Worm (Caenorhabditis elegans) whole organism, L1 larva: Measurements from ENCODE around the gene acds-10.
A peak's percentile ranks its signal among the peaks of the same experiment; 100 is the strongest.

Experiments used
- C04F5.9 ChIP-seq: sonication (generic microtip); optimal IDR thresholded peaks from 2 replicates; lab custom pipeline; 2016; ENCODE audit warnings: missing genetic modification characterization, missing compliant biosample characterization
- C16A3.4 ChIP-seq: fragments of 150-350 bp; optimal IDR thresholded peaks from 2 replicates; lab custom pipeline; 2014; ENCODE audit warnings: missing biosample characterization, missing genetic modification characterization
- F16B12.6 ChIP-seq: fragments of 150-350 bp; optimal IDR thresholded peaks from 2 replicates; lab custom pipeline; 2014; ENCODE audit warnings: missing biosample characterization, missing genetic modification characterization
- Y116A8C.19 ChIP-seq: sonication (generic microtip); optimal IDR thresholded peaks from 2 replicates; lab custom pipeline; 2016; ENCODE audit warnings: missing compliant biosample characterization, missing genetic modification characterization, borderline replicate concordance
- aha-1 ChIP-seq: fragments of 150-350 bp; optimal IDR thresholded peaks from 2 replicates; lab custom pipeline; 2014; ENCODE audit warnings: missing biosample characterization, missing genetic modification characterization
- alr-1 ChIP-seq: fragments of 200-800 bp; sonication (Bioruptor generic); optimal IDR thresholded peaks from 2 replicates; lab custom pipeline; 2018; ENCODE audit warnings: borderline replicate concordance, mild to moderate bottlenecking, missing genetic modification characterization, missing compliant biosample characterization
- aly-2 ChIP-seq: fragments of 150-350 bp; optimal IDR thresholded peaks from 2 replicates; lab custom pipeline; 2014; ENCODE audit warnings: missing biosample characterization, missing genetic modification characterization
- ama-1 ChIP-seq: fragments of 150-350 bp; optimal IDR thresholded peaks from 2 replicates; lab custom pipeline; 2014
- blmp-1 ChIP-seq: fragments of 150-350 bp; optimal IDR thresholded peaks from 2 replicates; lab custom pipeline; 2014; ENCODE audit warnings: missing biosample characterization, missing genetic modification characterization
- ceh-63 ChIP-seq: fragments of 200-800 bp; sonication (Bioruptor generic); optimal IDR thresholded peaks from 2 replicates; lab custom pipeline; 2018; ENCODE audit warnings: mild to moderate bottlenecking, missing genetic modification characterization, missing compliant biosample characterization
- ceh-8 ChIP-seq: fragments of 200-800 bp; sonication (Bioruptor generic); optimal IDR thresholded peaks from 2 replicates; lab custom pipeline; 2018; ENCODE audit warnings: mild to moderate bottlenecking, missing genetic modification characterization, moderate library complexity, missing compliant biosample characterization
- ceh-82 ChIP-seq, 3 experiments: fragments of 150-350 bp in 1 of 3; sonication (generic microtip) in 2 of 3; optimal IDR thresholded peaks; 2 replicates each; lab custom pipeline; 2014 to 2017; ENCODE audit warnings: missing biosample characterization in 3 of 3, missing genetic modification characterization in 3 of 3
- ceh-90 ChIP-seq: sonication (generic microtip); optimal IDR thresholded peaks from 2 replicates; lab custom pipeline; 2016; ENCODE audit warnings: missing genetic modification characterization, missing compliant biosample characterization
- dpl-1 ChIP-seq, 3 experiments: fragments of 150-350 bp in 2 of 3; sonication (generic microtip) in 1 of 3; optimal IDR thresholded peaks; 2 replicates each; lab custom pipeline; 2014 to 2017; ENCODE audit warnings: missing biosample characterization in 3 of 3, missing genetic modification characterization in 3 of 3, missing genetic modification reagents in 3 of 3
- dsc-1 ChIP-seq: sonication (generic microtip); optimal IDR thresholded peaks from 2 replicates; lab custom pipeline; 2016; ENCODE audit warnings: mild to moderate bottlenecking, missing genetic modification characterization, missing compliant biosample characterization
- efl-1 ChIP-seq, 4 experiments: fragments of 150-350 bp; optimal IDR thresholded peaks in 3 of 4; peaks in 1 of 4; 1 replicate in 1 of 4; 2 replicates in 3 of 4; lab custom pipeline; 2014; ENCODE audit warnings: missing biosample characterization in 2 of 4, missing genetic modification characterization in 2 of 4, missing genetic modification reagents in 2 of 4
- efl-3 ChIP-seq: fragments of 200-800 bp; sonication (Bioruptor generic); optimal IDR thresholded peaks from 2 replicates; lab custom pipeline; 2018; ENCODE audit warnings: mild to moderate bottlenecking, missing genetic modification characterization, missing compliant biosample characterization
- elt-3 ChIP-seq, 6 experiments: fragments of 150-350 bp in 1 of 6; sonication (generic microtip); optimal IDR thresholded peaks; 2 replicates each; lab custom pipeline; 2017 to 2018; ENCODE audit warnings: missing biosample characterization in 6 of 6, missing genetic modification characterization in 6 of 6, inconsistent platforms in 1 of 6
- ets-5 ChIP-seq: fragments of 200-800 bp; sonication (Bioruptor generic); IDR thresholded peaks from 2 replicates; pipeline ENCODE4 v1.3.6; 2022; ENCODE audit warnings: missing genetic modification characterization, missing compliant biosample characterization
- fkh-10 ChIP-seq: sonication (generic microtip); optimal IDR thresholded peaks from 2 replicates; lab custom pipeline; 2017; ENCODE audit warnings: missing biosample characterization, missing genetic modification reagents, missing genetic modification characterization
- fkh-4 ChIP-seq: sonication (generic microtip); optimal IDR thresholded peaks from 2 replicates; lab custom pipeline; 2016; ENCODE audit warnings: missing compliant biosample characterization, missing genetic modification characterization, borderline replicate concordance
- fkh-8 ChIP-seq: sonication (generic microtip); optimal IDR thresholded peaks from 2 replicates; lab custom pipeline; 2016; ENCODE audit warnings: mild to moderate bottlenecking, missing genetic modification characterization, missing compliant biosample characterization
- hpl-2 ChIP-seq: fragments of 150-350 bp; optimal IDR thresholded peaks from 2 replicates; lab custom pipeline; 2014; ENCODE audit warnings: missing biosample characterization, missing genetic modification reagents, missing genetic modification characterization
- irx-1 ChIP-seq: sonication (generic microtip); optimal IDR thresholded peaks from 2 replicates; lab custom pipeline; 2016; ENCODE audit warnings: missing genetic modification characterization, missing compliant biosample characterization
- isw-1 ChIP-seq: fragments of 200-800 bp; sonication (Bioruptor generic); IDR thresholded peaks from 2 replicates; pipeline ENCODE4 v1.3.6; 2022; ENCODE audit warnings: missing genetic modification characterization, missing compliant biosample characterization
- lin-35 ChIP-seq, 2 experiments: fragments of 150-350 bp; optimal IDR thresholded peaks; 2 replicates each; lab custom pipeline; 2014; ENCODE audit warnings: missing biosample characterization in 2 of 2, missing genetic modification characterization in 2 of 2, missing genetic modification reagents in 2 of 2
- lin-39 ChIP-seq: fragments of 150-350 bp; optimal IDR thresholded peaks from 2 replicates; lab custom pipeline; 2014; ENCODE audit warnings: missing biosample characterization, missing genetic modification reagents, missing genetic modification characterization
- lsy-2 ChIP-seq, 2 experiments: fragments of 150-350 bp; optimal IDR thresholded peaks; 2 replicates each; lab custom pipeline; 2014; ENCODE audit warnings: missing biosample characterization in 2 of 2, missing genetic modification characterization in 2 of 2
- mdl-1 ChIP-seq, 2 experiments: fragments of 150-350 bp; optimal IDR thresholded peaks; 2 replicates each; lab custom pipeline; 2014 to 2017; ENCODE audit warnings: missing biosample characterization in 2 of 2, missing genetic modification characterization in 2 of 2, inconsistent platforms in 1 of 2
- mef-2 ChIP-seq: fragments of 150-350 bp; optimal IDR thresholded peaks from 2 replicates; lab custom pipeline; 2014; ENCODE audit warnings: missing biosample characterization, missing genetic modification characterization
- nhr-11 ChIP-seq: fragments of 150-350 bp; optimal IDR thresholded peaks from 2 replicates; lab custom pipeline; 2014; ENCODE audit warnings: missing biosample characterization, missing genetic modification characterization
- nhr-19 ChIP-seq: fragments of 200-800 bp; sonication (Bioruptor generic); conservative IDR thresholded peaks from 2 replicates; pipeline ENCODE4 v1.3.6; 2022; ENCODE audit warnings: missing genetic modification characterization, missing compliant biosample characterization
- nhr-237 ChIP-seq: fragments of 150-350 bp; optimal IDR thresholded peaks from 2 replicates; lab custom pipeline; 2014; ENCODE audit warnings: missing biosample characterization, missing genetic modification characterization
- nhr-71 ChIP-seq: sonication (generic microtip); optimal IDR thresholded peaks from 2 replicates; lab custom pipeline; 2016; ENCODE audit warnings: mild to moderate bottlenecking, missing genetic modification characterization, moderate library complexity, missing compliant biosample characterization
- nhr-76 ChIP-seq: sonication (generic microtip); optimal IDR thresholded peaks from 2 replicates; lab custom pipeline; 2017; ENCODE audit warnings: missing biosample characterization, missing genetic modification characterization
- nhr-84 ChIP-seq: sonication (generic microtip); optimal IDR thresholded peaks from 2 replicates; lab custom pipeline; 2017; ENCODE audit warnings: missing biosample characterization, missing genetic modification characterization
- nhr-90 ChIP-seq: sonication (generic microtip); optimal IDR thresholded peaks from 2 replicates; lab custom pipeline; 2016; ENCODE audit warnings: mild to moderate bottlenecking, missing genetic modification characterization, missing compliant biosample characterization; ENCODE audit not compliant: poor library complexity
- pax-3 ChIP-seq: fragments of 200-800 bp; sonication (Bioruptor generic); optimal IDR thresholded peaks from 2 replicates; lab custom pipeline; 2018; ENCODE audit warnings: mild to moderate bottlenecking, missing genetic modification characterization, moderate library complexity, missing compliant biosample characterization
- pqm-1 ChIP-seq: sonication (generic microtip); optimal IDR thresholded peaks from 3 replicates; lab custom pipeline; 2017; ENCODE audit warnings: missing biosample characterization, missing genetic modification characterization
- rnt-1 ChIP-seq: sonication (generic microtip); optimal IDR thresholded peaks from 2 replicates; lab custom pipeline; 2016; ENCODE audit warnings: mild to moderate bottlenecking, missing genetic modification characterization, moderate library complexity, missing compliant biosample characterization
- snpc-4 ChIP-seq: fragments of 150-350 bp; optimal IDR thresholded peaks from 2 replicates; lab custom pipeline; 2014; ENCODE audit warnings: missing biosample characterization, missing genetic modification characterization
- snu-23 ChIP-seq: sonication (generic microtip); optimal IDR thresholded peaks from 2 replicates; lab custom pipeline; 2016; ENCODE audit warnings: missing genetic modification characterization, missing compliant biosample characterization
- sox-4 ChIP-seq: sonication (generic microtip); optimal IDR thresholded peaks from 2 replicates; lab custom pipeline; 2016; ENCODE audit warnings: missing genetic modification characterization, missing compliant biosample characterization
- sptf-1 ChIP-seq: fragments of 150-350 bp; optimal IDR thresholded peaks from 2 replicates; lab custom pipeline; 2014; ENCODE audit warnings: missing biosample characterization, missing genetic modification characterization
- swsn-7 ChIP-seq: sonication (generic microtip); optimal IDR thresholded peaks from 2 replicates; lab custom pipeline; 2016; ENCODE audit warnings: missing genetic modification characterization, missing compliant biosample characterization
- tlp-1 ChIP-seq: fragments of 150-350 bp; optimal IDR thresholded peaks from 2 replicates; lab custom pipeline; 2014; ENCODE audit warnings: missing biosample characterization, missing genetic modification characterization
- vab-15 ChIP-seq: sonication (generic microtip); optimal IDR thresholded peaks from 2 replicates; lab custom pipeline; 2017; ENCODE audit warnings: missing genotype, mild to moderate bottlenecking, missing genetic modification characterization, missing compliant biosample characterization
- xbp-1 ChIP-seq: sonication (generic microtip); optimal IDR thresholded peaks from 2 replicates; lab custom pipeline; 2016; ENCODE audit warnings: missing genetic modification characterization, missing compliant biosample characterization
- zag-1 ChIP-seq: fragments of 150-350 bp; optimal IDR thresholded peaks from 2 replicates; lab custom pipeline; 2014; ENCODE audit warnings: missing biosample characterization, missing genetic modification characterization
- zip-4 ChIP-seq: fragments of 200-800 bp; sonication (Bioruptor generic); optimal IDR thresholded peaks from 2 replicates; lab custom pipeline; 2018; ENCODE audit warnings: mild to moderate bottlenecking, missing genetic modification characterization, moderate library complexity, missing compliant biosample characterization
- ztf-4 ChIP-seq: fragments of 150-350 bp; optimal IDR thresholded peaks from 2 replicates; lab custom pipeline; 2014; ENCODE audit warnings: missing biosample characterization, missing genetic modification characterization

The acds-10 gene

ce11 chrV:5790497-5791280 is 43.1 kb downstream of the acds-10 start, which contains the start of the genes nhr-142 and F44E7.9 (continued):
- TF ChIP-seq alr-1 (tag; lab: Kevin White, UChicago), result no peak
- TF ChIP-seq isw-1 (GFP tag; lab: Robert Waterston, UW), result peak; percentile 73
- TF ChIP-seq Y116A8C.19 (tag; lab: Kevin White, UChicago), result no peak
- TF ChIP-seq C16A3.4, result peak; percentile 93
- TF ChIP-seq dpl-1 (GFP tag; optimal IDR thresholded peaks at IDR 0.05; lab: Kevin White, UChicago), result peak; percentile 72 to 84 (median 82)
- TF ChIP-seq C04F5.9, result peak; percentile 57
- TF ChIP-seq elt-3 (tag; optimal IDR thresholded peaks at IDR 0.05; lab: Kevin White, UChicago), result peak in 2 of 6 experiments; percentile 42 to 78
- peak; percentile 24 for TF ChIP-seq vab-15 (tag; lab: Kevin White, UChicago)
- peak; percentile 74 for TF ChIP-seq pax-3
- peak; percentile 92 for TF ChIP-seq nhr-71 (tag; lab: Kevin White, UChicago)
- no peak for TF ChIP-seq ama-1 (lab: Kevin White, UChicago)
- peak; percentile 49 for TF ChIP-seq aha-1 (tag; lab: Kevin White, UChicago)
- TF ChIP-seq swsn-7 (tag; lab: Kevin White, UChicago), result peak; percentile 84
- TF ChIP-seq zip-4 (GFP tag; lab: Kevin White, UChicago), result peak; percentile 38
- no peak for TF ChIP-seq ets-5
- peak; percentile 81 to 86 for TF ChIP-seq lin-35 (GFP tag; optimal IDR thresholded peaks at IDR 0.05; lab: Kevin White, UChicago)
- no peak for TF ChIP-seq ceh-63
- TF ChIP-seq nhr-19 (GFP tag; lab: Robert Waterston, UW), result peak; percentile 87
- TF ChIP-seq dsc-1, result peak; percentile 79
- TF ChIP-seq irx-1 (tag; lab: Kevin White, UChicago), result peak; percentile 83
- peak; percentile 49 for TF ChIP-seq ztf-4 (tag; lab: Kevin White, UChicago)
- peak; percentile 52 for TF ChIP-seq sox-4
- TF ChIP-seq lsy-2 (tag; optimal IDR thresholded peaks at IDR 0.05; lab: Kevin White, UChicago), result peak; percentile 82 to 90
- TF ChIP-seq mdl-1 (tag; optimal IDR thresholded peaks at IDR 0.05; lab: Kevin White, UChicago), result peak in 1 of 2 experiments; percentile 55
- TF ChIP-seq tlp-1, result no peak
- TF ChIP-seq F16B12.6 (tag; lab: Kevin White, UChicago), result peak; percentile 60
- TF ChIP-seq pqm-1 (tag; lab: Kevin White, UChicago), result no peak
- peak; percentile 32 for TF ChIP-seq fkh-4 (tag; lab: Kevin White, UChicago)
- TF ChIP-seq nhr-237, result peak; percentile 64
- peak; percentile 96 for TF ChIP-seq rnt-1 (tag; lab: Kevin White, UChicago)
- TF ChIP-seq snu-23 (GFP tag; lab: Kevin White, UChicago), result peak; percentile 89
- peak; percentile 52 for TF ChIP-seq blmp-1 (tag; lab: Kevin White, UChicago)
- peak; percentile 60 for TF ChIP-seq lin-39 (tag; lab: Kevin White, UChicago)
- peak; percentile 87 for TF ChIP-seq fkh-8
- TF ChIP-seq fkh-10, result peak; percentile 77
- TF ChIP-seq nhr-76, result no peak
- peak; percentile 87 for TF ChIP-seq xbp-1 (tag; lab: Kevin White, UChicago)
- TF ChIP-seq ceh-8 (GFP tag; lab: Kevin White, UChicago), result peak; percentile 66
- TF ChIP-seq nhr-11 (tag; lab: Kevin White, UChicago), result peak; percentile 42
- no peak for TF ChIP-seq zag-1 (tag; lab: Kevin White, UChicago)
- TF ChIP-seq sptf-1, result no peak
- no peak for TF ChIP-seq nhr-84 (tag; lab: Kevin White, UChicago)
- TF ChIP-seq efl-3 (GFP tag; lab: Kevin White, UChicago), result no peak
- TF ChIP-seq efl-1 (optimal IDR thresholded peaks at IDR 0.05; lab: Kevin White, UChicago), result peak; percentile 85 to 88
- TF ChIP-seq efl-1 (GFP tag; optimal IDR thresholded peaks at IDR 0.05 in 1 of 2; lab: Kevin White, UChicago), result peak; percentile 76 to 98
- peak; percentile 51 for TF ChIP-seq mef-2 (tag; lab: Kevin White, UChicago)
- TF ChIP-seq ceh-82 (tag; optimal IDR thresholded peaks at IDR 0.05; lab: Kevin White, UChicago), result peak; percentile 89 to 90 (median 90)
- TF ChIP-seq aly-2 (tag; lab: Kevin White, UChicago), result no peak
- TF ChIP-seq ceh-90 (tag; lab: Kevin White, UChicago), result no peak
- TF ChIP-seq snpc-4 (tag; lab: Kevin White, UChicago), result peak; percentile 63
- no peak for TF ChIP-seq hpl-2 (GFP tag; lab: Kevin White, UChicago)
- peak; percentile 90 for TF ChIP-seq nhr-90 (tag; lab: Kevin White, UChicago)
